Worm (Caenorhabditis elegans) whole organism, L1 larva: ENCODE measurements around the gene srg-66.
A peak's percentile ranks its signal among the peaks of the same experiment; 100 is the strongest.

Source experiments
- C04F5.9 ChIP-seq: sonication (generic microtip); optimal IDR thresholded peaks from 2 replicates; lab custom pipeline; 2016; ENCODE audit warnings: missing genetic modification characterization, missing compliant biosample characterization
- F16B12.6 ChIP-seq: fragments of 150-350 bp; optimal IDR thresholded peaks from 2 replicates; lab custom pipeline; 2014; ENCODE audit warnings: missing biosample characterization, missing genetic modification characterization
- Y116A8C.19 ChIP-seq: sonication (generic microtip); optimal IDR thresholded peaks from 2 replicates; lab custom pipeline; 2016; ENCODE audit warnings: missing compliant biosample characterization, missing genetic modification characterization, borderline replicate concordance
- alr-1 ChIP-seq: fragments of 200-800 bp; sonication (Bioruptor generic); optimal IDR thresholded peaks from 2 replicates; lab custom pipeline; 2018; ENCODE audit warnings: borderline replicate concordance, mild to moderate bottlenecking, missing genetic modification characterization, missing compliant biosample characterization
- aly-2 ChIP-seq: fragments of 150-350 bp; optimal IDR thresholded peaks from 2 replicates; lab custom pipeline; 2014; ENCODE audit warnings: missing biosample characterization, missing genetic modification characterization
- blmp-1 ChIP-seq: fragments of 150-350 bp; optimal IDR thresholded peaks from 2 replicates; lab custom pipeline; 2014; ENCODE audit warnings: missing biosample characterization, missing genetic modification characterization
- ceh-63 ChIP-seq: fragments of 200-800 bp; sonication (Bioruptor generic); optimal IDR thresholded peaks from 2 replicates; lab custom pipeline; 2018; ENCODE audit warnings: mild to moderate bottlenecking, missing genetic modification characterization, missing compliant biosample characterization
- ceh-8 ChIP-seq: fragments of 200-800 bp; sonication (Bioruptor generic); optimal IDR thresholded peaks from 2 replicates; lab custom pipeline; 2018; ENCODE audit warnings: mild to moderate bottlenecking, missing genetic modification characterization, moderate library complexity, missing compliant biosample characterization
- ceh-90 ChIP-seq: sonication (generic microtip); optimal IDR thresholded peaks from 2 replicates; lab custom pipeline; 2016; ENCODE audit warnings: missing genetic modification characterization, missing compliant biosample characterization
- ces-1 ChIP-seq: fragments of 150-350 bp; optimal IDR thresholded peaks from 2 replicates; lab custom pipeline; 2014; ENCODE audit warnings: missing biosample characterization, missing genetic modification reagents, missing genetic modification characterization
- dsc-1 ChIP-seq: sonication (generic microtip); optimal IDR thresholded peaks from 2 replicates; lab custom pipeline; 2016; ENCODE audit warnings: mild to moderate bottlenecking, missing genetic modification characterization, missing compliant biosample characterization
- egl-13 ChIP-seq: sonication (generic microtip); optimal IDR thresholded peaks from 2 replicates; lab custom pipeline; 2016; ENCODE audit warnings: missing genotype, missing genetic modification reagents, missing genetic modification characterization, missing compliant biosample characterization
- egl-27 ChIP-seq, 2 experiments: fragments of 150-350 bp in 1 of 2; sonication (generic microtip); optimal IDR thresholded peaks; 3 replicates each; lab custom pipeline; 2017 to 2018; ENCODE audit warnings: missing biosample characterization in 2 of 2, missing genetic modification characterization in 2 of 2, missing genetic modification reagents in 2 of 2
- elt-3 ChIP-seq, 6 experiments: fragments of 150-350 bp in 1 of 6; sonication (generic microtip); optimal IDR thresholded peaks; 2 replicates each; lab custom pipeline; 2017 to 2018; ENCODE audit warnings: missing biosample characterization in 6 of 6, missing genetic modification characterization in 6 of 6, inconsistent platforms in 1 of 6
- fkh-4 ChIP-seq: sonication (generic microtip); optimal IDR thresholded peaks from 2 replicates; lab custom pipeline; 2016; ENCODE audit warnings: missing compliant biosample characterization, missing genetic modification characterization, borderline replicate concordance
- fkh-8 ChIP-seq: sonication (generic microtip); optimal IDR thresholded peaks from 2 replicates; lab custom pipeline; 2016; ENCODE audit warnings: mild to moderate bottlenecking, missing genetic modification characterization, missing compliant biosample characterization
- hlh-4 ChIP-seq: sonication (generic microtip); optimal IDR thresholded peaks from 2 replicates; lab custom pipeline; 2016; ENCODE audit warnings: mild to moderate bottlenecking, missing genetic modification characterization, missing compliant biosample characterization
- lin-35 ChIP-seq, 2 experiments: fragments of 150-350 bp; optimal IDR thresholded peaks; 2 replicates each; lab custom pipeline; 2014; ENCODE audit warnings: missing biosample characterization in 2 of 2, missing genetic modification characterization in 2 of 2, missing genetic modification reagents in 2 of 2
- lin-39 ChIP-seq: fragments of 150-350 bp; optimal IDR thresholded peaks from 2 replicates; lab custom pipeline; 2014; ENCODE audit warnings: missing biosample characterization, missing genetic modification reagents, missing genetic modification characterization
- lir-3 ChIP-seq: sonication (generic microtip); optimal IDR thresholded peaks from 2 replicates; lab custom pipeline; 2016; ENCODE audit warnings: mild to moderate bottlenecking, missing genetic modification characterization, moderate library complexity, missing compliant biosample characterization; ENCODE audit not compliant: poor library complexity
- mef-2 ChIP-seq: fragments of 150-350 bp; optimal IDR thresholded peaks from 2 replicates; lab custom pipeline; 2014; ENCODE audit warnings: missing biosample characterization, missing genetic modification characterization
- mep-1 ChIP-seq: fragments of 150-350 bp; optimal IDR thresholded peaks from 2 replicates; lab custom pipeline; 2014; ENCODE audit warnings: missing biosample characterization, missing genetic modification characterization
- nhr-11 ChIP-seq: fragments of 150-350 bp; optimal IDR thresholded peaks from 2 replicates; lab custom pipeline; 2014; ENCODE audit warnings: missing biosample characterization, missing genetic modification characterization
- nhr-47 ChIP-seq: sonication (generic microtip); optimal IDR thresholded peaks from 2 replicates; lab custom pipeline; 2016; ENCODE audit warnings: mild to moderate bottlenecking, missing genetic modification characterization, moderate library complexity, missing compliant biosample characterization
- nhr-90 ChIP-seq: sonication (generic microtip); optimal IDR thresholded peaks from 2 replicates; lab custom pipeline; 2016; ENCODE audit warnings: mild to moderate bottlenecking, missing genetic modification characterization, missing compliant biosample characterization; ENCODE audit not compliant: poor library complexity
- pax-3 ChIP-seq: fragments of 200-800 bp; sonication (Bioruptor generic); optimal IDR thresholded peaks from 2 replicates; lab custom pipeline; 2018; ENCODE audit warnings: mild to moderate bottlenecking, missing genetic modification characterization, moderate library complexity, missing compliant biosample characterization
- pqm-1 ChIP-seq: sonication (generic microtip); optimal IDR thresholded peaks from 3 replicates; lab custom pipeline; 2017; ENCODE audit warnings: missing biosample characterization, missing genetic modification characterization
- rnt-1 ChIP-seq: sonication (generic microtip); optimal IDR thresholded peaks from 2 replicates; lab custom pipeline; 2016; ENCODE audit warnings: mild to moderate bottlenecking, missing genetic modification characterization, moderate library complexity, missing compliant biosample characterization
- snpc-4 ChIP-seq: fragments of 150-350 bp; optimal IDR thresholded peaks from 2 replicates; lab custom pipeline; 2014; ENCODE audit warnings: missing biosample characterization, missing genetic modification characterization
- snu-23 ChIP-seq: sonication (generic microtip); optimal IDR thresholded peaks from 2 replicates; lab custom pipeline; 2016; ENCODE audit warnings: missing genetic modification characterization, missing compliant biosample characterization
- sptf-1 ChIP-seq: fragments of 150-350 bp; optimal IDR thresholded peaks from 2 replicates; lab custom pipeline; 2014; ENCODE audit warnings: missing biosample characterization, missing genetic modification characterization
- sup-37 ChIP-seq: fragments of 200-800 bp; sonication (Bioruptor generic); optimal IDR thresholded peaks from 2 replicates; lab custom pipeline; 2018; ENCODE audit warnings: mild to moderate bottlenecking, missing genetic modification characterization, missing compliant biosample characterization
- unc-130 ChIP-seq: fragments of 150-350 bp; optimal IDR thresholded peaks from 2 replicates; lab custom pipeline; 2017; ENCODE audit warnings: missing biosample characterization, missing genetic modification characterization, inconsistent platforms
- unc-86 ChIP-seq: sonication (generic microtip); optimal IDR thresholded peaks from 2 replicates; lab custom pipeline; 2016; ENCODE audit warnings: missing genetic modification characterization, missing compliant biosample characterization
- xbp-1 ChIP-seq: sonication (generic microtip); optimal IDR thresholded peaks from 2 replicates; lab custom pipeline; 2016; ENCODE audit warnings: missing genetic modification characterization, missing compliant biosample characterization
- zag-1 ChIP-seq: fragments of 150-350 bp; optimal IDR thresholded peaks from 2 replicates; lab custom pipeline; 2014; ENCODE audit warnings: missing biosample characterization, missing genetic modification characterization
- zip-4 ChIP-seq: fragments of 200-800 bp; sonication (Bioruptor generic); optimal IDR thresholded peaks from 2 replicates; lab custom pipeline; 2018; ENCODE audit warnings: mild to moderate bottlenecking, missing genetic modification characterization, moderate library complexity, missing compliant biosample characterization
- ztf-11 ChIP-seq, 2 experiments: sonication (generic microtip); optimal IDR thresholded peaks; 2 replicates each; lab custom pipeline; 2016 to 2017; ENCODE audit warnings: missing genetic modification characterization in 2 of 2, missing biosample characterization in 1 of 2, missing compliant biosample characterization in 1 of 2

srg-66 gene

ce11 chrV:5450742-5451141 lies 31.5 kb downstream of the srg-66 start:
- TF ChIP-seq egl-27 (tag; optimal IDR thresholded peaks at IDR 0.05; lab: Kevin White, UChicago) (no peak), ceh-63 (GFP tag; lab: Kevin White, UChicago) (no peak), Y116A8C.19 (tag; lab: Kevin White, UChicago) (no peak), ceh-8 (GFP tag; lab: Kevin White, UChicago) (no peak), lir-3 (tag; lab: Kevin White, UChicago) (no peak), mep-1 (tag; lab: Kevin White, UChicago) (no peak), F16B12.6 (tag; lab: Kevin White, UChicago) (no peak), nhr-47 (tag; lab: Kevin White, UChicago) (no peak), nhr-11 (tag; lab: Kevin White, UChicago) (no peak), mef-2 (no peak), lin-39 (no peak), xbp-1 (no peak), aly-2 (no peak), sup-37 (GFP tag; lab: Kevin White, UChicago) (no peak), ces-1 (GFP tag; lab: Kevin White, UChicago) (no peak), ztf-11 (tag; optimal IDR thresholded peaks at IDR 0.05; lab: Kevin White, UChicago) (no peak), zip-4 (GFP tag; lab: Kevin White, UChicago) (no peak), elt-3 (tag; optimal IDR thresholded peaks at IDR 0.05; lab: Kevin White, UChicago) (no peak)

DNA sequence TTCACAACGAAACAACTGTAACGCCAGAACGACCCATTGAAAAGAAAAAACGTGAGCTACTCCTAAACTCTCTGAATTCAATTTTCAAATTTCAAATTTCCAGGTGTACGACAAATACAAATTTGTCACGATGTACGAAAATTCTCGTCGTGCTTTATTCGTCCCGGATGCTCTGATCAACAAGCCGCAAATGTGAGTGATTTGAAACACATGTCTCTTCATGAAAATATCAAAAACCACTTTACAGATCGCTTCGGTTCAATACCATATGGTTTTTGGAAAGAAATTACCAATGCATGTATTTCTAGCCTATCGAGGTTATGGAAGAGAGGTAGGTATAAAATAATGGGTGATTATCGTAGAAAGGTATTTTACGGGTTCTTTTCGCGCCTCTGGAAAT lies 35.2 kb downstream of the srg-66 start:
- no peak for TF ChIP-seq sptf-1 (tag; lab: Kevin White, UChicago)
- no peak for TF ChIP-seq C04F5.9
- TF ChIP-seq snu-23 (GFP tag; lab: Kevin White, UChicago), result no peak
- no peak for TF ChIP-seq pqm-1 (tag; lab: Kevin White, UChicago)
- TF ChIP-seq hlh-4 (tag; lab: Kevin White, UChicago), result no peak
- TF ChIP-seq lin-35 (GFP tag; optimal IDR thresholded peaks at IDR 0.05; lab: Kevin White, UChicago), result no peak
- peak; percentile 89 for TF ChIP-seq dsc-1
- TF ChIP-seq zip-4 (GFP tag; lab: Kevin White, UChicago), result no peak
- TF ChIP-seq blmp-1 (tag; lab: Kevin White, UChicago), result no peak
- TF ChIP-seq fkh-4 (tag; lab: Kevin White, UChicago), result peak; percentile 63

- no peak for TF ChIP-seq fkh-8 (tag; lab: Kevin White, UChicago)
- no peak for TF ChIP-seq snpc-4 (tag; lab: Kevin White, UChicago)
- no peak for TF ChIP-seq egl-13
- no peak for TF ChIP-seq xbp-1
- no peak for TF ChIP-seq C04F5.9
- no peak for TF ChIP-seq zip-4 (GFP tag; lab: Kevin White, UChicago)
- no peak for TF ChIP-seq mep-1 (tag; lab: Kevin White, UChicago)
- TF ChIP-seq rnt-1 (tag; lab: Kevin White, UChicago), result no peak
- TF ChIP-seq ceh-90, result no peak
- TF ChIP-seq zag-1, result no peak
- TF ChIP-seq unc-86 (tag; lab: Kevin White, UChicago), result no peak
- TF ChIP-seq hlh-4 (tag; lab: Kevin White, UChicago), result no peak
- no peak for TF ChIP-seq nhr-90 (tag; lab: Kevin White, UChicago)
- no peak for TF ChIP-seq unc-130
Observed at ce11 chrV:5445839-5446238, 36.4 kb downstream of the srg-66 start, which contains the start of gene F08F3.1. F08F3.1 (plus strand) TSS chrV:5446139.

DNA sequence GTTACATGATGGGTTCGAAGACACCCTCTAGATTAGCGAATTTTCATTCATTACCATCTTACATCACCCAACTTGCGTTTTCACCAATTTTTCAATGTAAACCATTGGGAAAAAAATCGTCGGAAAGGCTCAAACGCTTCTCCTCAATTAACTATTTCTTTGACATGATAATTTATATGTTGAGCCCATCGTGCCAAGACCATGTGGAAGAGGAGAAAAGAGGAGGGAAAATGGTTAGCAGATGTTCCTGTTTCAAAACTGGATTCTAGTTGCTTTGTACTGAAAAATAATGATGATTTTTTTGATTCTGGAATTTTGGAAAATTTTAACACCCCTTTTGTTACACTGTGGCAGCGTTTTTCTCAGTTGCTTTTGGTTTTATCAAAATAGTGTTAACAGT lies 38.2 kb downstream of the srg-66 start:
- TF ChIP-seq dsc-1, result peak; percentile 56
- no peak for TF ChIP-seq nhr-11 (tag; lab: Kevin White, UChicago)
- TF ChIP-seq C04F5.9, result no peak
- TF ChIP-seq hlh-4 (tag; lab: Kevin White, UChicago), result no peak
- TF ChIP-seq ztf-11 (tag; optimal IDR thresholded peaks at IDR 0.05; lab: Kevin White, UChicago), result no peak
- peak; percentile 19 for TF ChIP-seq fkh-4 (tag; lab: Kevin White, UChicago)
- TF ChIP-seq pax-3 (tag; lab: Kevin White, UChicago), result no peak
- TF ChIP-seq alr-1 (tag; lab: Kevin White, UChicago), result no peak
